Fruit fly (Drosophila melanogaster) whole organism, embryonic: Measurements from ENCODE around the gene CG14893.

ENCODE experiments used
- Bgb ChIP-seq: fragments of 200-800 bp; sonication (Bioruptor generic); IDR thresholded peaks from 2 replicates; pipeline ENCODE4 v1.3.6; 2022; ENCODE audit warnings: missing biosample characterization, missing genetic modification characterization; ENCODE audit not compliant: partially characterized antibody
- CG1233 ChIP-seq: fragments of 200-800 bp; sonication (Bioruptor generic); optimal IDR thresholded peaks from 4 replicates; lab custom pipeline; 2018; ENCODE audit warnings: missing biosample characterization, mild to moderate bottlenecking, missing genetic modification characterization
- HmgZ ChIP-seq: fragments of 200-800 bp; sonication (Bioruptor generic); optimal IDR thresholded peaks from 2 replicates; lab custom pipeline; 2018; ENCODE audit warnings: missing biosample characterization, mild to moderate bottlenecking, missing genetic modification characterization
- inv ChIP-seq: fragments of 200-800 bp; sonication (Bioruptor generic); IDR thresholded peaks from 2 replicates; pipeline ENCODE4 v1.3.6; 2022; ENCODE audit warnings: missing biosample characterization, missing genetic modification characterization; ENCODE audit not compliant: partially characterized antibody
- unc-4 ChIP-seq: fragments of 200-800 bp; sonication (Bioruptor generic); IDR thresholded peaks from 2 replicates; pipeline ENCODE4 v1.3.6; 2022; ENCODE audit warnings: missing biosample characterization, missing genetic modification characterization; ENCODE audit not compliant: partially characterized antibody

DNA sequence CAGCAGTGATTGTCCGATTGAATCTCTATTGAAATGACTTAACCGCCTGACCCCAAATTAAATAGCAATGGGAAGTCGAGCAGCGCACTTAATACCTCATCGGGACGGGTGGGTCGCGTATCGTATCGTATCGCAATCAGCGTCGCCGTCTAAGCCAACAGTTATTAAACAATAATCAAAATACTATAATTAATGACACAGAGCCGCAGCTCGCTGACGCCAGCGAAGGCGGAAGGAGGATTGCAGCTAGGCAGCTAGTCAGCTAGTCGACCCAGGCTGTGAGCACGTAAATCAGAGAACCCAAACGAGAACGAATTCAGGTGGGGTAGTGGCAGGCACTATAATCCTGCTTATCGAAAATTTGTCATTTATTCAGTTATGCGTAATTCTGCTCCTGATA lies 11.7 kb upstream of the CG14893 start, which contains the start of gene NPF:
- TF ChIP-seq HmgZ (tag; lab: Kevin White, UChicago): no peak
- no peak for TF ChIP-seq unc-4 (GFP tag; lab: Robert Waterston, UW)
- TF ChIP-seq Bgb (GFP tag; lab: Robert Waterston, UW): no peak
- TF ChIP-seq CG1233 (GFP tag; lab: Kevin White, UChicago): no peak
- TF ChIP-seq inv: no peak
